Worm (Caenorhabditis elegans): Measurements from ENCODE around the gene srt-55.

DNA sequence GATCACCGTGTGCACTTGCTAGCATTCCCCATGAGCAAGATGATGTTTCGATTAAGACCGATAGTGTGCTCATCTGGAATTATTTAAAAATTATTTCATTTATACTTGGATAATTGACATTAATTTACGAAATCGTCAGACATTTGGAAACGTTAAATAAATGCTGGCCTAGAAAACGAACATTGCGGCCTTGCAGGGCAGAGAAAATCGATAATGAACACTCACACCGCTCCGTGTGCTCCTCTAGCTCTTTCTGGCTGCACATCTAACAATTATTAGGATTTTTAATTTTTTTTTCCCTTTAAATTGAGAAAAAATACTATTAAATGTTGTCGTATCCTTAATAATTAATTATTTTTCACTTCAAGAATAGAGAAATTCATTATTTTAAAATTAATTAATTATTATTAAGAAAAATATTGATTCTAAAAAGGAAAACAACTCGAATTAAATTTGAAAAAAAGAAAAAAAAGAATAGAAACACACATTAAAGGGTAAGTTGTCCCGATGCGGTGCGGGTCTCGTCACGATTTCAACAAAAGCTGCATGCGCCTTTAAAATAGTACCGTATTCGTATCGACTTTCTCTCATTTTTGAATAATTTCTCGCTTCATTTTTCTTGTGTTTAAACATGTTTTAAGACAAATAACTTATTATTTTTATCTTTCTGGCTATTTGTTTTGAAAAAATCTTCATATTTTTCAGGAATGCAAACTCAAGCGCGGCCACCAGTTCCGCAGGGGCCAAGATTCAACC lies 14.0 kb upstream of the srt-55 start, which contains the start of the genes gtf-2H3 and ham-3:
- TF ChIP-seq drap-1 (GFP tag; optimal IDR thresholded peaks at IDR 0.05), result no peak
- TF ChIP-seq ztf-11 (tag; optimal IDR thresholded peaks at IDR 0.05), result no peak
- TF ChIP-seq unc-62 (GFP tag; optimal IDR thresholded peaks at IDR 0.05), result no peak
- TF ChIP-seq nhr-237 (tag; optimal IDR thresholded peaks at IDR 0.05), result no peak
